Fruit fly (Drosophila melanogaster) whole organism, embryonic: ENCODE data around the gene Cdc5.

Experiments used
- B-H1 ChIP-seq: fragments of 200-800 bp; sonication (Bioruptor generic); IDR thresholded peaks from 3 replicates; pipeline ENCODE4 v1.3.6; 2022; ENCODE audit warnings: missing biosample characterization, missing genetic modification characterization
- BtbVII ChIP-seq: fragments of 200-800 bp; sonication (Bioruptor generic); optimal IDR thresholded peaks from 3 replicates; lab custom pipeline; 2017; ENCODE audit warnings: missing biosample characterization, mild to moderate bottlenecking, missing genetic modification characterization
- CG11085 ChIP-seq: fragments of 200-800 bp; sonication (Bioruptor generic); IDR thresholded peaks from 2 replicates; pipeline ENCODE4 v1.3.6; 2022; ENCODE audit warnings: missing biosample characterization, missing genetic modification characterization
- CG11247 ChIP-seq: fragments of 200-800 bp; sonication (Bioruptor generic); IDR thresholded peaks from 2 replicates; pipeline ENCODE4 v1.3.6; 2022; ENCODE audit warnings: missing biosample characterization, missing genetic modification characterization
- CG14710 ChIP-seq: fragments of 200-800 bp; sonication (Bioruptor generic); optimal IDR thresholded peaks from 3 replicates; lab custom pipeline; 2019; ENCODE audit warnings: missing biosample characterization, mild to moderate bottlenecking, missing genetic modification characterization, moderate library complexity
- CG16813 ChIP-seq: fragments of 200-800 bp; sonication (Bioruptor generic); IDR thresholded peaks from 3 replicates; pipeline ENCODE4 v1.3.6; 2022; ENCODE audit warnings: missing biosample characterization, missing genetic modification characterization; ENCODE audit not compliant: partially characterized antibody
- CG16815 ChIP-seq: fragments of 200-800 bp; sonication (Bioruptor generic); optimal IDR thresholded peaks from 3 replicates; lab custom pipeline; 2017; ENCODE audit warnings: missing biosample characterization, mild to moderate bottlenecking, missing genetic modification characterization
- CG17361 ChIP-seq: fragments of 200-800 bp; sonication (Bioruptor generic); IDR thresholded peaks from 3 replicates; pipeline ENCODE4 v1.3.6; 2022; ENCODE audit warnings: missing biosample characterization, missing genetic modification characterization
- CG17385 ChIP-seq: fragments of 200-800 bp; sonication (Bioruptor generic); optimal IDR thresholded peaks from 3 replicates; lab custom pipeline; 2018; ENCODE audit warnings: missing biosample characterization, mild to moderate bottlenecking, missing genetic modification characterization
- CG2116 ChIP-seq: fragments of 200-800 bp; sonication (Bioruptor generic); optimal IDR thresholded peaks from 3 replicates; lab custom pipeline; 2018; ENCODE audit warnings: missing biosample characterization, mild to moderate bottlenecking, missing genetic modification characterization
- CG31441 ChIP-seq: fragments of 200-800 bp; sonication (Bioruptor generic); IDR thresholded peaks from 2 replicates; pipeline ENCODE4 v1.3.6; 2022; ENCODE audit warnings: missing biosample characterization, missing genetic modification characterization
- CG3407 ChIP-seq: fragments of 200-800 bp; sonication (Bioruptor generic); optimal IDR thresholded peaks from 2 replicates; lab custom pipeline; 2018; ENCODE audit warnings: missing biosample characterization, mild to moderate bottlenecking, missing genetic modification characterization
- CG6272 ChIP-seq: fragments of 200-800 bp; sonication (Bioruptor generic); IDR thresholded peaks from 2 replicates; pipeline ENCODE4 v1.3.6; 2022; ENCODE audit warnings: missing biosample characterization, missing genetic modification characterization
- CG6813 ChIP-seq: fragments of 200-800 bp; sonication (Bioruptor generic); optimal IDR thresholded peaks from 2 replicates; lab custom pipeline; 2017; ENCODE audit warnings: missing biosample characterization, missing genetic modification characterization, mild to moderate bottlenecking, moderate library complexity, missing genetic modification reagents
- CG7928 ChIP-seq: fragments of 200-800 bp; sonication (Bioruptor generic); optimal IDR thresholded peaks from 2 replicates; lab custom pipeline; 2017; ENCODE audit warnings: missing biosample characterization, mild to moderate bottlenecking, missing genetic modification characterization
- CG9727 ChIP-seq: fragments of 200-800 bp; sonication (Bioruptor generic); optimal IDR thresholded peaks from 3 replicates; lab custom pipeline; 2017; ENCODE audit warnings: missing biosample characterization, mild to moderate bottlenecking, missing genetic modification characterization
- D19B ChIP-seq: fragments of 200-800 bp; sonication (Bioruptor generic); optimal IDR thresholded peaks from 2 replicates; lab custom pipeline; 2017; ENCODE audit warnings: missing biosample characterization, mild to moderate bottlenecking, missing genetic modification characterization
- Dek ChIP-seq: fragments of 200-800 bp; sonication (Bioruptor generic); optimal IDR thresholded peaks from 3 replicates; lab custom pipeline; 2019; ENCODE audit warnings: missing biosample characterization, mild to moderate bottlenecking, missing genetic modification characterization, moderate library complexity
- Dip2 ChIP-seq: fragments of 200-800 bp; sonication (Bioruptor generic); IDR thresholded peaks from 2 replicates; pipeline ENCODE4 v1.3.6; 2022; ENCODE audit warnings: missing biosample characterization, missing genetic modification characterization
- Dref ChIP-seq: fragments of 200-800 bp; sonication (Bioruptor generic); IDR thresholded peaks from 2 replicates; pipeline ENCODE4 v1.3.6; 2022; ENCODE audit warnings: missing biosample characterization, missing genetic modification characterization
- E2f2 ChIP-seq: fragments of 200-800 bp; sonication (Bioruptor generic); IDR thresholded peaks from 2 replicates; pipeline ENCODE4 v1.3.6; 2022; ENCODE audit warnings: missing biosample characterization, missing genetic modification characterization
- GATAe ChIP-seq: fragments of 200-800 bp; sonication (Bioruptor generic); conservative IDR thresholded peaks from 2 replicates; pipeline ENCODE4 v1.3.6; 2022; ENCODE audit warnings: missing biosample characterization, missing genetic modification characterization
- Gsc ChIP-seq: fragments of 200-800 bp; sonication (Bioruptor generic); IDR thresholded peaks from 2 replicates; pipeline ENCODE4 v1.3.6; 2022; ENCODE audit warnings: missing biosample characterization, missing genetic modification characterization
- HLH4C ChIP-seq: fragments of 200-800 bp; sonication (Bioruptor generic); IDR thresholded peaks from 3 replicates; pipeline ENCODE4 v1.3.6; 2022; ENCODE audit warnings: missing biosample characterization, missing genetic modification characterization; ENCODE audit not compliant: partially characterized antibody
- HLHmδ ChIP-seq: fragments of 200-800 bp; sonication (Bioruptor generic); optimal IDR thresholded peaks from 2 replicates; lab custom pipeline; 2018; ENCODE audit warnings: missing biosample characterization, mild to moderate bottlenecking, missing genetic modification characterization, moderate library complexity
- Hr51 ChIP-seq, 2 experiments: fragments of 200-800 bp; sonication (Bioruptor generic); optimal IDR thresholded peaks; 2 replicates in 1 of 2; 3 replicates in 1 of 2; lab custom pipeline; 2016 to 2018; ENCODE audit warnings: missing biosample characterization in 2 of 2, missing genetic modification characterization in 2 of 2, mild to moderate bottlenecking in 1 of 2, moderate library complexity in 1 of 2
- Mrtf ChIP-seq: fragments of 200-800 bp; sonication (Bioruptor generic); IDR thresholded peaks from 3 replicates; pipeline ENCODE4 v1.3.6; 2022; ENCODE audit warnings: missing biosample characterization, missing genetic modification characterization
- Optix ChIP-seq: fragments of 200-800 bp; sonication (Bioruptor generic); IDR thresholded peaks from 3 replicates; pipeline ENCODE4 v1.3.6; 2022; ENCODE audit warnings: missing biosample characterization, missing genetic modification characterization
- PHDP ChIP-seq: fragments of 200-800 bp; sonication (Bioruptor generic); optimal IDR thresholded peaks from 3 replicates; lab custom pipeline; 2018; ENCODE audit warnings: missing biosample characterization, mild to moderate bottlenecking, missing genetic modification characterization, moderate library complexity
- Ravus ChIP-seq: fragments of 200-800 bp; sonication (Bioruptor generic); IDR thresholded peaks from 2 replicates; pipeline ENCODE4 v1.3.6; 2022; ENCODE audit warnings: missing biosample characterization, missing genetic modification characterization
- Six4 ChIP-seq: fragments of 200-800 bp; sonication (Bioruptor generic); optimal IDR thresholded peaks from 2 replicates; lab custom pipeline; 2016; ENCODE audit warnings: missing biosample characterization, missing genetic modification characterization
- Usf ChIP-seq: fragments of 200-800 bp; sonication (Bioruptor generic); optimal IDR thresholded peaks from 2 replicates; lab custom pipeline; 2017; ENCODE audit warnings: missing genotype, missing biosample characterization, missing genetic modification characterization
- ara ChIP-seq: fragments of 200-800 bp; sonication (Bioruptor generic); IDR thresholded peaks from 2 replicates; pipeline ENCODE4 v1.3.6; 2022; ENCODE audit warnings: missing biosample characterization, missing genetic modification characterization
- bsh ChIP-seq, 2 experiments: fragments of 200-800 bp; sonication (Bioruptor generic); optimal IDR thresholded peaks; 2 replicates each; lab custom pipeline; 2017 to 2018; ENCODE audit warnings: mild to moderate bottlenecking in 2 of 2, missing biosample characterization in 2 of 2, missing genetic modification characterization in 2 of 2, moderate library complexity in 1 of 2
- caup ChIP-seq: fragments of 200-800 bp; sonication (Bioruptor generic); optimal IDR thresholded peaks from 3 replicates; lab custom pipeline; 2017; ENCODE audit warnings: missing biosample characterization, mild to moderate bottlenecking, missing genetic modification characterization, moderate library complexity; ENCODE audit not compliant: severe bottlenecking
- chn ChIP-seq: fragments of 200-800 bp; sonication (Bioruptor generic); optimal IDR thresholded peaks from 2 replicates; lab custom pipeline; 2016; ENCODE audit warnings: missing biosample characterization, missing genetic modification characterization
- da ChIP-seq: fragments of 200-800 bp; sonication (Bioruptor generic); optimal IDR thresholded peaks from 2 replicates; lab custom pipeline; 2016; ENCODE audit warnings: missing biosample characterization, missing genetic modification characterization
- gcm2 ChIP-seq: fragments of 200-800 bp; sonication (Bioruptor generic); optimal IDR thresholded peaks from 2 replicates; lab custom pipeline; 2016; ENCODE audit warnings: missing biosample characterization, missing genetic modification characterization
- gt ChIP-seq: fragments of 200-800 bp; sonication (Bioruptor generic); IDR thresholded peaks from 2 replicates; pipeline ENCODE4 v1.3.6; 2022; ENCODE audit warnings: missing biosample characterization, missing genetic modification characterization
- ind ChIP-seq: fragments of 200-800 bp; sonication (Bioruptor generic); optimal IDR thresholded peaks from 3 replicates; lab custom pipeline; 2016; ENCODE audit warnings: missing biosample characterization, missing genetic modification characterization
- knrl ChIP-seq: fragments of 200-800 bp; sonication (Bioruptor generic); IDR thresholded peaks from 3 replicates; pipeline ENCODE4 v1.3.6; 2022; ENCODE audit warnings: missing biosample characterization, missing genetic modification characterization; ENCODE audit not compliant: partially characterized antibody
- lab ChIP-seq: fragments of 200-800 bp; sonication (Bioruptor generic); optimal IDR thresholded peaks from 3 replicates; lab custom pipeline; 2017; ENCODE audit warnings: missing biosample characterization, missing genetic modification characterization, mild to moderate bottlenecking, moderate library complexity, missing genetic modification reagents
- lola ChIP-seq, 3 experiments: fragments of >200 bp in 2 of 3; fragments of 200-800 bp in 1 of 3; sonication (Bioruptor generic) in 1 of 3; optimal IDR thresholded peaks; 2 replicates each; lab custom pipeline; 2017 to 2019; ENCODE audit warnings: missing biosample characterization in 3 of 3, missing genetic modification characterization in 3 of 3, mild to moderate bottlenecking in 1 of 3, moderate library complexity in 1 of 3
- mirr ChIP-seq: fragments of 200-800 bp; sonication (Bioruptor generic); optimal IDR thresholded peaks from 3 replicates; lab custom pipeline; 2018; ENCODE audit warnings: missing biosample characterization, mild to moderate bottlenecking, missing genetic modification characterization
- nau ChIP-seq: fragments of 200-800 bp; sonication (Bioruptor generic); optimal IDR thresholded peaks from 3 replicates; lab custom pipeline; 2017; ENCODE audit warnings: missing biosample characterization, mild to moderate bottlenecking, missing genetic modification characterization, missing genetic modification reagents
- odd ChIP-seq: fragments of 200-800 bp; sonication (Bioruptor generic); optimal IDR thresholded peaks from 2 replicates; lab custom pipeline; 2017; ENCODE audit warnings: missing biosample characterization, mild to moderate bottlenecking, missing genetic modification characterization
- pum ChIP-seq: fragments of 200-800 bp; sonication (Bioruptor generic); optimal IDR thresholded peaks from 2 replicates; lab custom pipeline; 2016; ENCODE audit warnings: missing biosample characterization, missing genetic modification characterization
- rib ChIP-seq: fragments of 200-800 bp; sonication (Bioruptor generic); IDR thresholded peaks from 2 replicates; pipeline ENCODE4 v1.3.6; 2022; ENCODE audit warnings: missing biosample characterization, missing genetic modification characterization
- sens-2 ChIP-seq: fragments of 200-800 bp; sonication (Bioruptor generic); IDR thresholded peaks from 2 replicates; pipeline ENCODE4 v1.3.6; 2022; ENCODE audit warnings: missing biosample characterization, missing genetic modification characterization
- sima ChIP-seq: fragments of 200-800 bp; sonication (Bioruptor generic); optimal IDR thresholded peaks from 2 replicates; lab custom pipeline; 2016; ENCODE audit warnings: missing biosample characterization, missing genetic modification characterization
- vfl ChIP-seq: fragments of 200-800 bp; sonication (Bioruptor generic); optimal IDR thresholded peaks from 2 replicates; lab custom pipeline; 2016; ENCODE audit warnings: missing biosample characterization, missing genetic modification characterization
- wor ChIP-seq: fragments of 200-800 bp; sonication (Bioruptor generic); IDR thresholded peaks from 2 replicates; pipeline ENCODE4 v1.3.6; 2022; ENCODE audit warnings: missing biosample characterization, missing genetic modification characterization

Gene Cdc5

DNA sequence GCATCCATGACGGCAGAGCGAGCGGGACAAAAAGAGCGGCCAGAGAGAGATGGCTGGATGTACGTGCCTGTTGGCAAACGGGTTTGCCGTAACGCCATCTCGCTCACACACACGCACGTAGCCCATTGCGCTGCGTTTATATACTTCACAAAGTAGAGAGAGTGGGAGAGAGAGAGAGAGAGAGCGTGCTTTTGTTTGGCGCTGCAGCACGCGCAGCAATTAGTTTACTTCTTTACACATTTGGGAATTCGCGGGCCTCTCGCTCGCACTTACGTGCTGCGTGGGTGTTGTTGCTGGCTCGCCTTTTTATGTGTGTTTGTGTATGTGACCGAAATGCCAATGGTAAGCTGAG lies 16.9 kb upstream of the Cdc5 start (continued):
- TF ChIP-seq bsh (GFP tag; optimal IDR thresholded peaks at IDR 0.05; lab: Kevin White, UChicago) (no peak), Optix (GFP tag; lab: Robert Waterston, UW) (no peak), CG6813 (GFP tag; lab: Kevin White, UChicago) (no peak), odd (GFP tag; lab: Kevin White, UChicago) (no peak), CG14710 (tag; lab: Kevin White, UChicago) (no peak), caup (GFP tag; lab: Kevin White, UChicago) (no peak), HLHmδ (GFP tag; lab: Kevin White, UChicago) (no peak), Hr51 (GFP tag; optimal IDR thresholded peaks at IDR 0.05; lab: Kevin White, UChicago) (no peak), sima (GFP tag; lab: Kevin White, UChicago) (no peak), CG9727 (GFP tag; lab: Kevin White, UChicago) (no peak), Usf (GFP tag; lab: Kevin White, UChicago) (no peak), ind (GFP tag; lab: Kevin White, UChicago) (no peak), Dek (tag; lab: Kevin White, UChicago) (no peak), B-H1 (GFP tag; lab: Robert Waterston, UW) (no peak), lab (no peak), da (GFP tag; lab: Kevin White, UChicago) (no peak), nau (GFP tag; lab: Kevin White, UChicago) (no peak), PHDP (no peak), CG16813 (GFP tag; lab: Robert Waterston, UW) (peak; percentile 52; the same call in 1 of the 3 replicates), E2f2 (GFP tag; lab: Robert Waterston, UW) (no peak), CG2116 (GFP tag; lab: Kevin White, UChicago) (no peak), knrl (peak; percentile 48; the same call in 1 of the 3 replicates), CG17385 (GFP tag; lab: Kevin White, UChicago) (no peak), CG11247 (GFP tag; lab: Robert Waterston, UW) (no peak), lola (GFP tag; optimal IDR thresholded peaks at IDR 0.05; lab: Kevin White, UChicago) (no peak), CG16815 (GFP tag; lab: Kevin White, UChicago) (no peak), CG3407 (GFP tag; lab: Kevin White, UChicago) (no peak), Dref (GFP tag; lab: Robert Waterston, UW) (no peak), CG31441 (GFP tag; lab: Robert Waterston, UW) (no peak), wor (no peak), CG6272 (peak; percentile 24; the same call in 1 of the 2 replicates), BtbVII (no peak), ara (GFP tag; lab: Robert Waterston, UW) (no peak), mirr (GFP tag; lab: Kevin White, UChicago) (peak; percentile 2), D19B (GFP tag; lab: Kevin White, UChicago) (no peak), Gsc (GFP tag; lab: Robert Waterston, UW) (no peak), sens-2 (GFP tag; lab: Robert Waterston, UW) (no peak), Six4 (GFP tag; lab: Kevin White, UChicago) (no peak), Ravus (GFP tag; lab: Robert Waterston, UW) (no peak), CG11085 (GFP tag; lab: Robert Waterston, UW) (no peak), GATAe (GFP tag; lab: Robert Waterston, UW) (no peak), Dip2 (GFP tag; lab: Robert Waterston, UW) (no peak), chn (no peak), gcm2 (GFP tag; lab: Kevin White, UChicago) (no peak), Mrtf (GFP tag; lab: Robert Waterston, UW) (no peak), gt (no peak), CG17361 (GFP tag; lab: Robert Waterston, UW) (no peak), rib (no peak), vfl (no peak), pum (GFP tag; lab: Kevin White, UChicago) (no peak), HLH4C (peak; percentile 65; the same call in 2 of the 3 replicates), CG7928 (GFP tag; lab: Kevin White, UChicago) (no peak)
